Worm (Caenorhabditis elegans) whole organism, L4/young adult: ENCODE results near the gene T19C3.7.

Experiments used
- W03F9.2 ChIP-seq: fragments of 150-350 bp; optimal IDR thresholded peaks from 2 replicates; lab custom pipeline; 2014; ENCODE audit warnings: missing biosample characterization, missing genetic modification characterization
- dao-5 ChIP-seq: sonication (generic microtip); optimal IDR thresholded peaks from 2 replicates; lab custom pipeline; 2016; ENCODE audit warnings: missing genotype, missing genetic modification characterization, moderate library complexity, missing compliant biosample characterization
- him-1 ChIP-seq: sonication (generic microtip); optimal IDR thresholded peaks from 2 replicates; lab custom pipeline; 2016; ENCODE audit warnings: missing genotype, missing genetic modification reagents, missing genetic modification characterization, missing compliant biosample characterization

T19C3.7 gene

ce11 chrIII:614447-614846 lies 21.5 kb downstream of the T19C3.7 start, which contains the start of gene T19C3.3:
T19C3.3 (minus strand) TSS chrIII:614547.
- TF ChIP-seq dao-5 (no peak), him-1 (tag; lab: Kevin White, UChicago) (no peak), W03F9.2 (tag; lab: Kevin White, UChicago) (no peak)

ce11 chrIII:612759-613158 lies 23.2 kb downstream of the T19C3.7 start:
- TF ChIP-seq W03F9.2 (tag; lab: Kevin White, UChicago) (no peak), dao-5 (no peak), him-1 (tag; lab: Kevin White, UChicago) (no peak)

- no peak for TF ChIP-seq W03F9.2 (tag; lab: Kevin White, UChicago)
- no peak for TF ChIP-seq dao-5
- no peak for TF ChIP-seq him-1 (tag; lab: Kevin White, UChicago)
Measured at ce11 chrIII:611900-612299, 24.1 kb downstream of the T19C3.7 start.

ce11 chrIII:609549-609948 lies 26.4 kb downstream of the T19C3.7 start, which contains the start of gene best-17:
best-17 (minus strand) TSS chrIII:609649.
- no peak for TF ChIP-seq dao-5
- no peak for TF ChIP-seq W03F9.2 (tag; lab: Kevin White, UChicago)
- TF ChIP-seq him-1 (tag; lab: Kevin White, UChicago): no peak

- TF ChIP-seq W03F9.2 (tag; lab: Kevin White, UChicago) (no peak), dao-5 (no peak), him-1 (tag; lab: Kevin White, UChicago) (no peak)
Measured at ce11 chrIII:605415-606054, 30.4 kb downstream of the T19C3.7 start, which contains the start of the genes Y55B1AR.4 and ttr-7. Y55B1AR.4 (minus strand) TSS chrIII:605515. ttr-7 (plus strand) TSS chrIII:606004.

ce11 chrIII:600316-600932 lies 35.5 kb downstream of the T19C3.7 start, which contains the start of gene lec-6:
lec-6 (minus strand) TSS chrIII:600366.
- no peak for TF ChIP-seq dao-5
- TF ChIP-seq W03F9.2 (tag; lab: Kevin White, UChicago): no peak
- TF ChIP-seq him-1 (tag; lab: Kevin White, UChicago): no peak

ce11 chrIII:599279-599678 lies 36.7 kb downstream of the T19C3.7 start:
- no peak for TF ChIP-seq dao-5
- TF ChIP-seq him-1 (tag; lab: Kevin White, UChicago): no peak
- TF ChIP-seq W03F9.2 (tag; lab: Kevin White, UChicago): no peak

ce11 chrIII:598687-599086 lies 37.3 kb downstream of the T19C3.7 start, which contains the start of gene Y55B1AR.2:
Y55B1AR.2 (minus strand) TSS chrIII:598787.
- TF ChIP-seq dao-5: no peak
- TF ChIP-seq him-1 (tag; lab: Kevin White, UChicago): no peak
- no peak for TF ChIP-seq W03F9.2 (tag; lab: Kevin White, UChicago)

ce11 chrIII:598168-598567 lies 37.8 kb downstream of the T19C3.7 start:
- peak; percentile 42 for TF ChIP-seq W03F9.2 (tag; lab: Kevin White, UChicago)
- TF ChIP-seq dao-5: no peak
- no peak for TF ChIP-seq him-1 (tag; lab: Kevin White, UChicago)

- TF ChIP-seq him-1 (tag; lab: Kevin White, UChicago) (no peak), dao-5 (no peak), W03F9.2 (tag; lab: Kevin White, UChicago) (no peak)
Measured at ce11 chrIII:595449-595848, 40.5 kb downstream of the T19C3.7 start.

ce11 chrIII:587009-587408 lies 49.0 kb downstream of the T19C3.7 start, which contains the start of gene helq-1:
helq-1 (minus strand) TSS chrIII:587109.
- no peak for TF ChIP-seq W03F9.2 (tag; lab: Kevin White, UChicago)
- no peak for TF ChIP-seq him-1 (tag; lab: Kevin White, UChicago)
- no peak for TF ChIP-seq dao-5
